Worm (Caenorhabditis elegans) whole organism, L2 larva: ENCODE measurements around the gene srh-184.

Source experiments
- Y55F3AM.14 ChIP-seq: fragments of 200-800 bp; sonication (Bioruptor generic); optimal IDR thresholded peaks from 2 replicates; lab custom pipeline; 2018; ENCODE audit warnings: mild to moderate bottlenecking, missing genetic modification characterization, missing compliant biosample characterization
- ZK546.5 ChIP-seq: sonication (generic microtip); optimal IDR thresholded peaks from 2 replicates; lab custom pipeline; 2017; ENCODE audit warnings: missing biosample characterization, missing genetic modification characterization
- blmp-1 ChIP-seq: sonication (generic microtip); optimal IDR thresholded peaks from 2 replicates; lab custom pipeline; 2017; ENCODE audit warnings: missing genetic modification characterization, mild to moderate bottlenecking, missing compliant biosample characterization, antibody characterized with exemption, moderate library complexity; ENCODE audit not compliant: insufficient read depth
- ceh-16 ChIP-seq: fragments of 150-350 bp; optimal IDR thresholded peaks from 2 replicates; lab custom pipeline; 2014; ENCODE audit warnings: missing biosample characterization, missing genetic modification characterization
- dmd-4 ChIP-seq: sonication (generic microtip); optimal IDR thresholded peaks from 2 replicates; lab custom pipeline; 2017; ENCODE audit warnings: missing biosample characterization, missing genetic modification characterization
- lin-13 ChIP-seq: fragments of 150-350 bp; optimal IDR thresholded peaks from 2 replicates; lab custom pipeline; 2014; ENCODE audit warnings: missing biosample characterization, missing genetic modification reagents, missing genetic modification characterization
- lin-39 ChIP-seq: fragments of 150-350 bp; optimal IDR thresholded peaks from 2 replicates; lab custom pipeline; 2014; ENCODE audit warnings: missing biosample characterization, missing genetic modification reagents, missing genetic modification characterization
- mdl-1 ChIP-seq, 2 experiments: fragments of 150-350 bp in 1 of 2; sonication (generic microtip) in 1 of 2; optimal IDR thresholded peaks; 2 replicates each; lab custom pipeline; 2017; ENCODE audit warnings: missing biosample characterization in 2 of 2, missing genetic modification characterization in 2 of 2
- nhr-12 ChIP-seq: fragments of 150-350 bp; optimal IDR thresholded peaks from 2 replicates; lab custom pipeline; 2014; ENCODE audit warnings: missing biosample characterization, missing genetic modification characterization
- nhr-237 ChIP-seq: fragments of 150-350 bp; optimal IDR thresholded peaks from 2 replicates; lab custom pipeline; 2014; ENCODE audit warnings: missing biosample characterization, missing genetic modification characterization
- nhr-77 ChIP-seq: fragments of 150-350 bp; optimal IDR thresholded peaks from 2 replicates; lab custom pipeline; 2014; ENCODE audit warnings: missing biosample characterization, missing genetic modification characterization
- sma-9 ChIP-seq, 2 experiments: fragments of 150-350 bp in 1 of 2; sonication (generic microtip) in 1 of 2; optimal IDR thresholded peaks; 2 replicates each; lab custom pipeline; 2014 to 2016; ENCODE audit warnings: missing genetic modification characterization in 2 of 2, mild to moderate bottlenecking in 1 of 2, missing biosample characterization in 1 of 2, missing compliant biosample characterization in 1 of 2, missing genetic modification reagents in 1 of 2, moderate library complexity in 1 of 2
- snpc-4 ChIP-seq: fragments of 150-350 bp; optimal IDR thresholded peaks from 2 replicates; lab custom pipeline; 2014; ENCODE audit warnings: missing biosample characterization, missing genetic modification characterization
- unc-55 ChIP-seq: fragments of 150-350 bp; sonication (generic microtip); optimal IDR thresholded peaks from 3 replicates; lab custom pipeline; 2014; ENCODE audit warnings: missing biosample characterization, missing genetic modification reagents, missing genetic modification characterization

ce11 chrV:10768892-10769291 lies 29.1 kb downstream of the srh-184 start:
- TF ChIP-seq nhr-12 (tag; lab: Kevin White, UChicago) (no peak), blmp-1 (tag; lab: Kevin White, UChicago) (no peak), lin-39 (tag; lab: Kevin White, UChicago) (no peak), nhr-237 (tag; lab: Kevin White, UChicago) (no peak), snpc-4 (no peak), dmd-4 (no peak), unc-55 (GFP tag; lab: Kevin White, UChicago) (no peak), ZK546.5 (tag; lab: Kevin White, UChicago) (no peak), Y55F3AM.14 (GFP tag; lab: Kevin White, UChicago) (no peak), lin-13 (GFP tag; lab: Kevin White, UChicago) (no peak), ceh-16 (no peak), mdl-1 (tag; optimal IDR thresholded peaks at IDR 0.05; lab: Kevin White, UChicago) (no peak), nhr-77 (tag; lab: Kevin White, UChicago) (no peak), sma-9 (GFP tag; optimal IDR thresholded peaks at IDR 0.05; lab: Kevin White, UChicago) (no peak), sma-9 (tag; optimal IDR thresholded peaks at IDR 0.05; lab: Kevin White, UChicago) (no peak)
